Fruit fly (Drosophila melanogaster): Measurements from ENCODE around the gene Ir100a.
A peak's percentile ranks its signal among the peaks of the same experiment; 100 is the strongest.

Gene Ir100a

DNA sequence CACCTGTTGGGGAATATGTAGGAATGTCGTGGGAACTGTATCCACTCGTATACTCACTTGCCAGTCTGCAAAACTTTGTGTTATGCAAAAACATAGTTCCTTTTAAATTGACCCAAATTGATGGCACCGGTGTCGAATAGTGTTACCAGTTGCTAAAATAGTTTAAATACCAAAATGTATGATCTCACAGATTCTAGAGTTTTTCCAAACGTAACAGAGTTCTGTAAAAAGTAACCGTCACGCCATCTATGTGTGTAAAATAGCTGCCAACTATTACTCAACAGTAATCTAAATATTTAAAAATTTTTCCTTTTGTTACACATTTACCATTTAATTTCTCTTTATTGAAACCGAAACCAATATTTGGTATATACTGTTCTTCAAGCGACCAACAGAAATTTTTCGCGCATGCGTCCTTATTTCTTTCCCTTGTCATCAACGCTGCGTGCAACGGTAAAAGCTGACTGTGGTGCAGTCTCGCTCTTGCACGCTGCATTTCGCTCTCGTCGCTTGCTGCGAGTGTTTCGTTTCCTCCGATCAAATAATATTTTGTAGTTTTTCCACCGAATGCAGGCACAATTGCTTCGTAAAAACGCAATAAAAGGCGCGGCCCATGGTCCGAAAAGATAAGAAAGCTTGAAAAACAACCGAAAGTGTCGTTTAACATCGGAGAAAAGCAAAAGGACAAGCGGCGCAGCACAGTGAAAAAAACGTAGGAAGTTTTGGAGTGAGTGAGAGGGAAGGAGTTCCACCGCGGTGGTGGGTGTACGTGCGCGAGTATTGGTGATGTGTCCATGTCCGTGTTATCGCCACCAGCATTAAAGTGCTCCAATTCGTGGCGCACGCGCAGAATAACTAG, 11.6 kb downstream of the Ir100a start, which contains the start of the genes FeCH and RhoGAP100F (continued):
- no peak for TF ChIP-seq HLHmδ (GFP tag; optimal IDR thresholded peaks at IDR 0.05)
- peak; percentile 13 for TF ChIP-seq Med (GFP tag)
- no peak for TF ChIP-seq GATAe (GFP tag; conservative IDR thresholded peaks at IDR 0.05)
- TF ChIP-seq gcm2 (GFP tag; optimal IDR thresholded peaks at IDR 0.05) = no peak
- TF ChIP-seq otp (GFP tag; IDR thresholded peaks at IDR 0.05) = no peak
- no peak for TF ChIP-seq Atf-2 (GFP tag; optimal IDR thresholded peaks at IDR 0.05)
- TF ChIP-seq bowl (GFP tag; IDR thresholded peaks at IDR 0.05) = no peak
- no peak for TF ChIP-seq Ptx1 (GFP tag; IDR thresholded peaks at IDR 0.05)
- TF ChIP-seq knrl (GFP tag; IDR thresholded peaks at IDR 0.05; ENCODE audit: partially characterized antibody) = peak; percentile 40; the same call in 1 of the 3 replicates
- TF ChIP-seq Camta (GFP tag; optimal IDR thresholded peaks at IDR 0.05) = no peak
- peak; percentile 20 for TF ChIP-seq CG9437 (GFP tag; optimal IDR thresholded peaks at IDR 0.05)
- TF ChIP-seq Bteb2 (GFP tag; optimal IDR thresholded peaks at IDR 0.05) = no peak
- TF ChIP-seq CG17186 (GFP tag; optimal IDR thresholded peaks at IDR 0.05) = no peak
- no peak for TF ChIP-seq D19B (GFP tag; optimal IDR thresholded peaks at IDR 0.05)
- peak; percentile 69 for TF ChIP-seq Myb (GFP tag; optimal IDR thresholded peaks at IDR 0.05)
- no peak for TF ChIP-seq CG2889 (GFP tag; IDR thresholded peaks at IDR 0.05)
- no peak for TF ChIP-seq CG34422 (GFP tag; IDR thresholded peaks at IDR 0.05)
- peak; percentile 64 for TF ChIP-seq CG9797 (GFP tag; optimal IDR thresholded peaks at IDR 0.05)
- no peak for TF ChIP-seq CG11398 (GFP tag; optimal IDR thresholded peaks at IDR 0.05)
- no peak for TF ChIP-seq CG13894 (tag; optimal IDR thresholded peaks at IDR 0.05)
- no peak for TF ChIP-seq gsb (GFP tag; IDR thresholded peaks at IDR 0.05)
- peak; percentile 81 for TF ChIP-seq gfzf (GFP tag; optimal IDR thresholded peaks at IDR 0.05)
- TF ChIP-seq CG12942 (GFP tag; optimal IDR thresholded peaks at IDR 0.05) = no peak
- no peak for TF ChIP-seq Oaz (GFP tag; IDR thresholded peaks at IDR 0.05)
- no peak for TF ChIP-seq CG30020 (tag; optimal IDR thresholded peaks at IDR 0.05)
- TF ChIP-seq exex (tag; optimal IDR thresholded peaks at IDR 0.05) = no peak
- no peak for TF ChIP-seq CG13624 (GFP tag; optimal IDR thresholded peaks at IDR 0.05)
- 0 out of 3 replicates have a peak, but pooled peaks have one; percentile 16 for TF ChIP-seq dysf (GFP tag; IDR thresholded peaks at IDR 0.05)
- peak; percentile 37 for TF ChIP-seq CG10267 (tag; optimal IDR thresholded peaks at IDR 0.05)
- peak; percentile 34 for TF ChIP-seq CG14710 (tag; optimal IDR thresholded peaks at IDR 0.05)
- TF ChIP-seq YL-1 (GFP tag; optimal IDR thresholded peaks at IDR 0.05) = peak; percentile 21
- peak; percentile 73 for TF ChIP-seq MBD-R2 (GFP tag; IDR thresholded peaks at IDR 0.05)
- TF ChIP-seq CG15601 (tag; optimal IDR thresholded peaks at IDR 0.05) = no peak
- TF ChIP-seq CG8359 (GFP tag; optimal IDR thresholded peaks at IDR 0.05; ENCODE audit: borderline replicate concordance) = no peak
- no peak for TF ChIP-seq Nf-YB (GFP tag; optimal IDR thresholded peaks at IDR 0.05)
- TF ChIP-seq CG14441 (GFP tag; IDR thresholded peaks at IDR 0.05) = no peak
- no peak for TF ChIP-seq ap (GFP tag; IDR thresholded peaks at IDR 0.05)
- no peak for TF ChIP-seq CG42726 (GFP tag; IDR thresholded peaks at IDR 0.05; ENCODE audit: partially characterized antibody)
- peak; percentile 37 for TF ChIP-seq Deaf1 (tag; optimal IDR thresholded peaks at IDR 0.05)
- no peak for TF ChIP-seq CG9215 (GFP tag; IDR thresholded peaks at IDR 0.05)
- TF ChIP-seq CG8281 (tag; optimal IDR thresholded peaks at IDR 0.05) = no peak
- TF ChIP-seq Trl (optimal IDR thresholded peaks at IDR 0.05) = peak in 1 of 2 experiments; percentile 41
- TF ChIP-seq Trl (GFP tag; optimal IDR thresholded peaks at IDR 0.05) = no peak
- no peak for TF ChIP-seq Rfx (GFP tag; IDR thresholded peaks at IDR 0.05)
- TF ChIP-seq ab (GFP tag; optimal IDR thresholded peaks at IDR 0.05) = no peak
- TF ChIP-seq pros (GFP tag; optimal IDR thresholded peaks at IDR 0.05) = no peak
- TF ChIP-seq TFAM (GFP tag; optimal IDR thresholded peaks at IDR 0.05) = no peak
- no peak for TF ChIP-seq NC2β (GFP tag; optimal IDR thresholded peaks at IDR 0.05)
- no peak for TF ChIP-seq CG15269 (tag; optimal IDR thresholded peaks at IDR 0.05)
- no peak for TF ChIP-seq CG9876 (GFP tag; optimal IDR thresholded peaks at IDR 0.05)

Measured in whole organism, embryonic.